Fruit fly (Drosophila melanogaster): ENCODE results near the gene to.

The to gene

DNA sequence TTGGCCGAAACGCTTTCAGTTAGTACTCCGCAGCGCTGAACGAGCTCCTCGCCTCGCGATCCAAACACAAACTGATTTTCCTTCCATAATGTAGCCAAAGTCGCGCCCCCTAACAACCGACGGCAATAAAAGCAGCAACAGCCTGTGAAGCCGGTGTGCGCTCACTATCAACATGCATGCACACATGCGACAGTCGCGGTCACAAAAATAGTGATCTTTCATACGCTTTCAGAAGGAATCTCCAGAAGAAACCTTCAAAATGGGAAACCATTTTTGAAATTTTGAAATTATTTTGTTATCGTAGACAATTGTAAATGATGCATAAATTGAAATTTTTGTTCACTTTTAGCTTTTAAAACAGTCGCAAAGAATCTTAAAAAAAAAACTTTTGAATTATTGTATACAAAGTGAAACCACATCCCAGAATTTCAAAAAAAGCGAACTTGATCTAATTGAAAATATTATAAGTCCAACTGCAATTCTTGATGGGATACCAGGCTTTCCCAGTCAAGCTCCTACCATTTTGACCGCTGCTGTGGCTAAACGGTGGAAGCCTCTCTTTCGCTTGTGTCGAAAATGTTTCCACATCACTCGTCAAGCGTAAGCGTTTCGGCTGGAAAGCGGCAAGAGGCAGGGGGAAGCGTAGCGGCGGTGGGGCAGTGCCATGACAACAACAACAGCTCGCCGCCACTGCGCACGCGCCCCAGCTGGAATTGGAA, 7.5 kb upstream of the to start, which contains the start of gene Cad96Cb (continued):
- TF ChIP-seq tup (GFP tag; optimal IDR thresholded peaks at IDR 0.05) (no peak), CG4820 (GFP tag; optimal IDR thresholded peaks at IDR 0.05) (peak; percentile 89), CG18764 (GFP tag; optimal IDR thresholded peaks at IDR 0.05) (peak; percentile 76), CG9817 (tag; optimal IDR thresholded peaks at IDR 0.05) (peak; percentile 43), CG3847 (GFP tag; IDR thresholded peaks at IDR 0.05) (peak; percentile 41; the same call in 1 of the 2 replicates), Ssrp (tag; optimal IDR thresholded peaks at IDR 0.05) (peak; percentile 90), Nf-YA (GFP tag; IDR thresholded peaks at IDR 0.05) (no peak), ara (GFP tag; IDR thresholded peaks at IDR 0.05) (peak; percentile 65; the same call in 1 of the 2 replicates), slp2 (GFP tag; optimal IDR thresholded peaks at IDR 0.05) (peak; percentile 82), Sox102F (GFP tag; optimal IDR thresholded peaks at IDR 0.05) (peak; percentile 86), Nf-YC (tag; optimal IDR thresholded peaks at IDR 0.05) (no peak), CG6175 (GFP tag; IDR thresholded peaks at IDR 0.05) (0 out of 3 replicates have a peak, but pooled peaks have one; percentile 41), dm (GFP tag; optimal IDR thresholded peaks at IDR 0.05) (peak; percentile 68), Hey (tag; optimal IDR thresholded peaks at IDR 0.05) (no peak), CG12659 (GFP tag; optimal IDR thresholded peaks at IDR 0.05) (peak; percentile 87), ttk (GFP tag; IDR thresholded peaks at IDR 0.05) (no peak; the same call in 1 of the 2 replicates), eyg (GFP tag; optimal IDR thresholded peaks at IDR 0.05) (peak; percentile 75), Adf1 (GFP tag; IDR thresholded peaks at IDR 0.05) (no peak), CG11398 (GFP tag; optimal IDR thresholded peaks at IDR 0.05) (peak; percentile 69), oc (tag; optimal IDR thresholded peaks at IDR 0.05) (peak; percentile 34), CG30431 (GFP tag; optimal IDR thresholded peaks at IDR 0.05) (peak; percentile 68), az2 (GFP tag; optimal IDR thresholded peaks at IDR 0.05) (peak; percentile 85), aop (GFP tag; IDR thresholded peaks at IDR 0.05) (no peak), CG6813 (GFP tag; optimal IDR thresholded peaks at IDR 0.05) (peak; percentile 80), exex (tag; optimal IDR thresholded peaks at IDR 0.05) (no peak), CG15011 (GFP tag; optimal IDR thresholded peaks at IDR 0.05) (peak; percentile 77), crp (GFP tag; optimal IDR thresholded peaks at IDR 0.05) (peak in 1 of 2 experiments; percentile 43), psq (GFP tag; optimal IDR thresholded peaks at IDR 0.05) (no peak), usp (GFP tag; optimal IDR thresholded peaks at IDR 0.05) (no peak), CG16779 (GFP tag; IDR thresholded peaks at IDR 0.05) (no peak), CG11247 (GFP tag; IDR thresholded peaks at IDR 0.05) (peak; percentile 30; the same call in 1 of the 2 replicates), CG3281 (GFP tag; optimal IDR thresholded peaks at IDR 0.05) (no peak), sqz (GFP tag; optimal IDR thresholded peaks at IDR 0.05) (peak; percentile 24), Ada2b (GFP tag; IDR thresholded peaks at IDR 0.05) (no peak), CG9727 (GFP tag; optimal IDR thresholded peaks at IDR 0.05) (peak; percentile 92), HLHmδ (GFP tag; optimal IDR thresholded peaks at IDR 0.05) (no peak), CG2116 (GFP tag; optimal IDR thresholded peaks at IDR 0.05) (peak; percentile 64), CG8281 (tag; optimal IDR thresholded peaks at IDR 0.05) (peak; percentile 68), hb (GFP tag; IDR thresholded peaks at IDR 0.05; ENCODE audit: partially characterized antibody) (no peak), schlank (tag; optimal IDR thresholded peaks at IDR 0.05) (no peak), MTF-1 (GFP tag; optimal IDR thresholded peaks at IDR 0.05; ENCODE audit: borderline replicate concordance) (no peak), Lim3 (GFP tag; IDR thresholded peaks at IDR 0.05) (no peak), CG11723 (GFP tag; optimal IDR thresholded peaks at IDR 0.05) (peak; percentile 80), Atf-2 (GFP tag; optimal IDR thresholded peaks at IDR 0.05) (peak; percentile 88), CG17385 (GFP tag; optimal IDR thresholded peaks at IDR 0.05) (peak; percentile 82), Lpt (GFP tag; optimal IDR thresholded peaks at IDR 0.05) (no peak), dan (GFP tag; IDR thresholded peaks at IDR 0.05) (peak; percentile 63; the same call in 1 of the 2 replicates), luna (GFP tag; optimal IDR thresholded peaks at IDR 0.05) (no peak), CG9437 (GFP tag; optimal IDR thresholded peaks at IDR 0.05) (peak; percentile 87)

Measured in whole organism, embryonic.